Fruit fly (Drosophila melanogaster): Measurements from ENCODE around the gene Edem1.

Gene Edem1

dm6 chrX:1944245-1945114, 35.9 kb upstream of the Edem1 start (continued):
- TF ChIP-seq fd64A (GFP tag; optimal IDR thresholded peaks at IDR 0.05) (no peak), fu2 (GFP tag; optimal IDR thresholded peaks at IDR 0.05) (peak; percentile 42), CG14860 (GFP tag; IDR thresholded peaks at IDR 0.05; ENCODE audit: partially characterized antibody) (0 out of 3 replicates have a peak, but pooled peaks have one; percentile 11), Hey (tag; optimal IDR thresholded peaks at IDR 0.05) (no peak), danr (GFP tag; IDR thresholded peaks at IDR 0.05) (peak; percentile 41; the same call in 1 of the 2 replicates), bsh (GFP tag; optimal IDR thresholded peaks at IDR 0.05) (peak in 1 of 2 experiments; percentile 87), CG6175 (GFP tag; IDR thresholded peaks at IDR 0.05) (no peak), Mrtf (GFP tag; IDR thresholded peaks at IDR 0.05) (peak; percentile 37; the same call in 1 of the 3 replicates), Xbp1 (GFP tag; optimal IDR thresholded peaks at IDR 0.05) (peak; percentile 41), tap (tag; optimal IDR thresholded peaks at IDR 0.05) (no peak), shn (GFP tag; optimal IDR thresholded peaks at IDR 0.05) (peak; percentile 31), ems (GFP tag; optimal IDR thresholded peaks at IDR 0.05) (peak; percentile 30), gsb (GFP tag; IDR thresholded peaks at IDR 0.05) (peak; percentile 22; the same call in 1 of the 2 replicates), Drgx (GFP tag; IDR thresholded peaks at IDR 0.05) (peak; percentile 24; the same call in 1 of the 2 replicates), CG12299 (tag; optimal IDR thresholded peaks at IDR 0.05) (peak; percentile 34), CG12769 (tag; optimal IDR thresholded peaks at IDR 0.05) (peak; percentile 44), jing (GFP tag; optimal IDR thresholded peaks at IDR 0.05) (peak; percentile 9), Rfx (GFP tag; IDR thresholded peaks at IDR 0.05) (peak; percentile 76), CG10979 (tag; optimal IDR thresholded peaks at IDR 0.05) (peak; percentile 50), CG7839 (tag; optimal IDR thresholded peaks at IDR 0.05) (peak; percentile 49), CG1233 (GFP tag; optimal IDR thresholded peaks at IDR 0.05) (no peak), Abd-B (GFP tag; optimal IDR thresholded peaks at IDR 0.05) (peak; percentile 24), Trl (optimal IDR thresholded peaks at IDR 0.05) (no peak), Trl (GFP tag; optimal IDR thresholded peaks at IDR 0.05) (peak; percentile 18), vvl (GFP tag; IDR thresholded peaks at IDR 0.05) (peak; percentile 44; the same call in 1 of the 2 replicates), ERR (GFP tag; optimal IDR thresholded peaks at IDR 0.05) (peak; percentile 10), cad (GFP tag; optimal IDR thresholded peaks at IDR 0.05) (no peak), pzg (GFP tag; optimal IDR thresholded peaks at IDR 0.05) (no peak), CG34376 (GFP tag; optimal IDR thresholded peaks at IDR 0.05) (no peak), pan (optimal IDR thresholded peaks at IDR 0.05) (no peak), pan (GFP tag; optimal IDR thresholded peaks at IDR 0.05 in 1 of 2, IDR thresholded peaks at IDR 0.05 in 1 of 2) (peak in 1 of 2 experiments; percentile 43), sima (GFP tag; optimal IDR thresholded peaks at IDR 0.05) (no peak), org-1 (GFP tag; optimal IDR thresholded peaks at IDR 0.05) (peak; percentile 39), pnt (GFP tag; optimal IDR thresholded peaks at IDR 0.05) (peak; percentile 8), CG12659 (GFP tag; optimal IDR thresholded peaks at IDR 0.05) (no peak), Fer3 (tag; optimal IDR thresholded peaks at IDR 0.05) (peak; percentile 42), Lpt (GFP tag; optimal IDR thresholded peaks at IDR 0.05) (no peak), CoRest (tag; optimal IDR thresholded peaks at IDR 0.05) (no peak), CG10543 (GFP tag; optimal IDR thresholded peaks at IDR 0.05) (no peak), CG9215 (GFP tag; IDR thresholded peaks at IDR 0.05) (peak; percentile 23; the same call in 1 of the 2 replicates), lola (GFP tag; optimal IDR thresholded peaks at IDR 0.05) (peak in 1 of 3 experiments; percentile 7), dmrt11E (tag; optimal IDR thresholded peaks at IDR 0.05) (peak; percentile 40), Dbx (GFP tag; IDR thresholded peaks at IDR 0.05) (peak; percentile 46; the same call in 2 of the 3 replicates), CG6272 (GFP tag; IDR thresholded peaks at IDR 0.05) (peak; percentile 54; the same call in 1 of the 2 replicates), CG2678 (tag; optimal IDR thresholded peaks at IDR 0.05) (peak; percentile 60), CTCF (GFP tag; optimal IDR thresholded peaks at IDR 0.05) (no peak), Jarid2 (GFP tag; optimal IDR thresholded peaks at IDR 0.05) (no peak), cato (GFP tag; optimal IDR thresholded peaks at IDR 0.05; ENCODE audit: borderline replicate concordance) (peak; percentile 9), tin (GFP tag; optimal IDR thresholded peaks at IDR 0.05) (peak; percentile 26)
